Fruit fly (Drosophila melanogaster) whole organism, adult: Measurements from ENCODE around the gene CG46439.
"Not testable (repeated sequence)": the region's sequence is repeated elsewhere in the genome, so short reads cannot be mapped to it uniquely, and the experiment has no call there.

Experiments used
- CG11617 ChIP-seq: fragments of 200-800 bp; sonication (Bioruptor generic); optimal IDR thresholded peaks from 2 replicates; lab custom pipeline; 2017; ENCODE audit warnings: mild to moderate bottlenecking, missing biosample characterization, missing genetic modification reagents, missing genetic modification characterization
- CG12768 ChIP-seq: fragments of 200-800 bp; sonication (Bioruptor generic); optimal IDR thresholded peaks from 2 replicates; lab custom pipeline; 2017; ENCODE audit warnings: missing biosample characterization, missing genetic modification characterization, mild to moderate bottlenecking, moderate library complexity, missing genetic modification reagents
- CG14711 ChIP-seq: fragments of 200-800 bp; sonication (Bioruptor generic); optimal IDR thresholded peaks from 2 replicates; lab custom pipeline; 2018; ENCODE audit warnings: missing biosample characterization, mild to moderate bottlenecking, missing genetic modification characterization, moderate library complexity
- CG1620 ChIP-seq: fragments of 200-800 bp; sonication (Bioruptor generic); optimal IDR thresholded peaks from 2 replicates; lab custom pipeline; 2016; ENCODE audit warnings: missing biosample characterization, missing genetic modification characterization
- CG33017 ChIP-seq: fragments of 200-800 bp; sonication (Bioruptor generic); optimal IDR thresholded peaks from 2 replicates; lab custom pipeline; 2018; ENCODE audit warnings: missing biosample characterization, mild to moderate bottlenecking, missing genetic modification characterization, moderate library complexity
- CG5204 ChIP-seq: fragments of 200-800 bp; sonication (Bioruptor generic); optimal IDR thresholded peaks from 2 replicates; lab custom pipeline; 2016; ENCODE audit warnings: missing biosample characterization, missing genetic modification characterization
- CG7045 ChIP-seq: fragments of 200-800 bp; sonication (Bioruptor generic); optimal IDR thresholded peaks from 2 replicates; lab custom pipeline; 2017; ENCODE audit warnings: missing biosample characterization, mild to moderate bottlenecking, missing genetic modification characterization
- CG7101 ChIP-seq: fragments of 200-800 bp; sonication (Bioruptor generic); optimal IDR thresholded peaks from 2 replicates; lab custom pipeline; 2018; ENCODE audit warnings: missing biosample characterization, mild to moderate bottlenecking, missing genetic modification characterization, moderate library complexity
- Clk ChIP-seq: fragments of 200-800 bp; sonication (Bioruptor generic); optimal IDR thresholded peaks from 2 replicates; lab custom pipeline; 2017; ENCODE audit warnings: missing biosample characterization, missing genetic modification characterization
- Crg-1 ChIP-seq: fragments of 200-800 bp; sonication (Bioruptor generic); optimal IDR thresholded peaks from 2 replicates; lab custom pipeline; 2016; ENCODE audit warnings: missing biosample characterization, missing genetic modification characterization
- Hr96 ChIP-seq: fragments of 200-800 bp; sonication (Bioruptor generic); optimal IDR thresholded peaks from 2 replicates; lab custom pipeline; 2016; ENCODE audit warnings: missing biosample characterization, missing genetic modification characterization
- Mnt ChIP-seq: fragments of 200-800 bp; sonication (Bioruptor generic); optimal IDR thresholded peaks from 2 replicates; lab custom pipeline; 2016; ENCODE audit warnings: missing biosample characterization, mild to moderate bottlenecking, missing genetic modification characterization
- bab1 ChIP-seq: fragments of 200-800 bp; sonication (Bioruptor generic); optimal IDR thresholded peaks from 3 replicates; lab custom pipeline; 2019; ENCODE audit warnings: missing biosample characterization, mild to moderate bottlenecking, missing genetic modification characterization, moderate library complexity
- cic ChIP-seq: fragments of 200-800 bp; sonication (Bioruptor generic); optimal IDR thresholded peaks from 2 replicates; lab custom pipeline; 2017; ENCODE audit warnings: missing biosample characterization, mild to moderate bottlenecking, missing genetic modification characterization, moderate library complexity
- cnc ChIP-seq, 2 experiments: fragments of >200 bp; optimal IDR thresholded peaks; 2 replicates each; lab custom pipeline; 2017
- kay ChIP-seq: fragments of 200-800 bp; sonication (Bioruptor generic); peaks from one replicate; lab custom pipeline; 2016; ENCODE audit warnings: missing biosample characterization, missing genetic modification characterization, borderline replicate concordance
- ovo ChIP-seq: fragments of 200-800 bp; sonication (Bioruptor generic); optimal IDR thresholded peaks from 2 replicates; lab custom pipeline; 2016; ENCODE audit warnings: missing biosample characterization, missing genetic modification characterization
- pad ChIP-seq: fragments of 200-800 bp; sonication (Bioruptor generic); optimal IDR thresholded peaks from 3 replicates; lab custom pipeline; 2017; ENCODE audit warnings: missing biosample characterization, missing genetic modification characterization, mild to moderate bottlenecking, moderate library complexity, missing genetic modification reagents
- tj ChIP-seq: fragments of 200-800 bp; sonication (Bioruptor generic); optimal IDR thresholded peaks from 3 replicates; lab custom pipeline; 2017; ENCODE audit warnings: missing biosample characterization, mild to moderate bottlenecking, missing genetic modification characterization, moderate library complexity
- toe ChIP-seq: fragments of 200-800 bp; sonication (Bioruptor generic); optimal IDR thresholded peaks from 2 replicates; lab custom pipeline; 2016; ENCODE audit warnings: missing biosample characterization, missing genetic modification characterization

Gene CG46439

DNA sequence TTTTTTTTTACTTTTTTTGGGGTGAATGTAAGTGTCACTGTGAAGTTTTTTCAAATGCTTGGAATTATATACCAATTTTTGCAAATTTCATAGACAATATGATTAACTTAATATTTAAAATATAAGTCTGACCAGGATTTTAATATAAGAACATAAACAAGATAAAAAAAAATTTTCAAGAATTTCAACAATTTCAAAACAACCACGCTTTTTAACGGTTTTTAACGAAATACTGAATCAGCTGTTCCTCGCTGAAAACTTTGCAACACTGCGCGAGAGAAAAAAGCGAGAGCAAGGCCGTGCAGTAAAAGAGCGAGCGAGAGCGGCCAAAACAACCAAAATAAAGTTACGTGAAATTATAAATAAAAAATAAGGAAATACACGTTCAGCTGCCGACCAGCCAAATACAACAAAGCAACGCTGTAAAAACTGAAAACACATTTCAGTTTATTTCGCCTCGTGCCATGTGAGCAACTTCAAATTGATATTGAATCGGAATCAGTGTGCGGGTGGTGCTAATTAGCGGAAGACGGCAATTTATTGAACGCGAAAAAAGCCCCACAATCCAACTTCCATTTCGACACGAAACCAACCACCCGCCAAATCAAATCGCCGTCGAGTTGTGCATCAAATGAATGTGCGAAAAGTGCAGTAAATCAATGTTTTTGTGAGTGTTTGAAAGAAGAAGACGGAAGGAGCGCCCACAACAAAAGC, at the start of gene CG46439, which contains the start of the genes Iyd and CG33947:
CG46439 (minus strand) TSS at position 51 of the 714 bp plus-strand sequence.
Iyd (minus strand) TSS at position 51 of the 714 bp plus-strand sequence.
CG33947 (plus strand) TSS at position 302 of the 714 bp plus-strand sequence.
- TF ChIP-seq CG7045 (GFP tag; lab: Kevin White, UChicago) (no peak), cic (GFP tag; lab: Kevin White, UChicago) (peak; percentile 33), CG33017 (tag; lab: Kevin White, UChicago) (no peak), Mnt (GFP tag; lab: Kevin White, UChicago) (peak; percentile 53), CG14711 (tag; lab: Kevin White, UChicago) (no peak), CG7101 (peak; percentile 29), bab1 (GFP tag; lab: Kevin White, UChicago) (peak; percentile 64), CG1620 (GFP tag; lab: Kevin White, UChicago) (peak; percentile 8), Crg-1 (peak; percentile 54), tj (GFP tag; lab: Kevin White, UChicago) (peak; percentile 46), cnc (optimal IDR thresholded peaks at IDR 0.05; lab: Kevin White, UChicago) (no peak), CG12768 (peak; percentile 43)

DNA sequence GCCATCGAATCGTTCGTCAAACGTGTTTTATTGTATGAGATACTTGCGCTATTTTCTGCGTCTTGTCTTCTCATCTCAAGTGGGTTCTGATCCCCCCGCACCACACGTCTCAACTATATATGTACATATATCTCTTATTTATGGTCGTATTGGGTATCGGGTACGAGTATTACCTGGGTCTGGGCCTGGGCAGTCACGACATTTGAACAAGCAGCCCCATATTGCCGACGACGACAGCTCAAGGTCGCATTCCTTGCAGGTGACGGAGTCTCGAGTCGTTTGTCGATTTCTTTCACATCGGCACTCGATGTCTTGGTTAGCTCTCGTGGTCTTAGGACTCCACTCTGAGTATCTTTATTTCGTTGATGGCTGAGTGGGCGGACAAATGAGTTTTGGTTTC, 49.0 kb upstream of the CG46439 start:
- TF ChIP-seq toe (GFP tag; lab: Kevin White, UChicago) (no peak), cic (GFP tag; lab: Kevin White, UChicago) (no peak), CG14711 (tag; lab: Kevin White, UChicago) (no peak), CG33017 (tag; lab: Kevin White, UChicago) (no peak), bab1 (GFP tag; lab: Kevin White, UChicago) (no peak), CG7101 (no peak), Hr96 (GFP tag; lab: Kevin White, UChicago) (no peak)

- TF ChIP-seq bab1 (GFP tag; lab: Kevin White, UChicago), result no peak
- no peak for TF ChIP-seq CG7101
- TF ChIP-seq cic (GFP tag; lab: Kevin White, UChicago), result no peak
- TF ChIP-seq ovo (GFP tag; lab: Kevin White, UChicago), result no peak
- no peak for TF ChIP-seq CG33017 (tag; lab: Kevin White, UChicago)
- no peak for TF ChIP-seq cnc (optimal IDR thresholded peaks at IDR 0.05; lab: Kevin White, UChicago)
- no peak for TF ChIP-seq CG14711 (tag; lab: Kevin White, UChicago)
- TF ChIP-seq CG12768, result no peak
- no peak for TF ChIP-seq Mnt (GFP tag; lab: Kevin White, UChicago)
- no peak for TF ChIP-seq CG7045 (GFP tag; lab: Kevin White, UChicago)
- no peak for TF ChIP-seq Clk (GFP tag; lab: Kevin White, UChicago)
- TF ChIP-seq CG1620 (GFP tag; lab: Kevin White, UChicago), result no peak
- no peak for TF ChIP-seq CG5204 (GFP tag; lab: Kevin White, UChicago)
These were observed 42.8 kb upstream of the CG46439 start for dm6 chr3L:11138862-11139261.

DNA sequence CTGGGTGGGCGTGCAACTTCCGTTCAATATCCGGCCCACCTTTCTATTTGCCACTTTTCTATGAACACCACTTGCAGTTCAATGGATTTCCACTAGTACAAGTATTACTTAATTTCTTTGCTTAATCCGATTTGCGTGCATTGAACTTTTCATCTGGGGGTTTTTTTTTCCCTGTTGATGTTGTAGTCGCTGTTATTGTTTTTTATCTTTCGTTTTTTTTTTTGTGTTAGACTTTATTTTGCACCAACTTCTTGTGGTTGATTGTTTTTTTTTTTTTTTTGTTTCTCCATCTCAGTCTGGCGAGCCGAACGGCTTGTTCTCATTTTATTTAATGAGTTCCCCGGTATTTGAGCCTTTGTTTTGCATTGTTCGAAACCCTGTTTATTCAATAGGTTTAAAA, 40.3 kb upstream of the CG46439 start:
- TF ChIP-seq cic (GFP tag; lab: Kevin White, UChicago) (no peak), CG7101 (no peak), Hr96 (GFP tag; lab: Kevin White, UChicago) (no peak), cnc (optimal IDR thresholded peaks at IDR 0.05; lab: Kevin White, UChicago) (no peak)

DNA sequence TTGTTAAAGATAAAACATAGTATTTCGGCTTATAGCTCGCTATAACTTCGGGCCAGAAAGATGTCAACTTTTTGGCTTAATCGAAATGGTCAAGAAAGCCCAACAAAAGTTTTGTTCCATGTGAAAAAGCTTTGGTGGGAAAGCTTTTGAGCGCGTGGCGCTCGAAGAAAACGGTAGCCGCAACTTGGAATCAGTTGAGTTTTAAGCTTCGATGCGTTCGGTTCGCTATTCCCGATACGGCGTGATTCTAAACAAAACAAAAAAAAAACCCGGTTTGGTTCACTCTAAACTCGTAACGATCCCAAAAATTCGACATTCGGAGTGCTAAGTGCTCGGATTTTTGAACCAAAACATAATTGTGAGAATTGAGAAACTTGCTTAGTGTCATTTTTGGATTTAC, 39.8 kb upstream of the CG46439 start, which contains the start of gene IRSp53:
IRSp53 (plus strand) TSS at position 204 of the 400 bp plus-strand sequence.
- TF ChIP-seq CG14711 (tag; lab: Kevin White, UChicago) (no peak), Mnt (GFP tag; lab: Kevin White, UChicago) (peak; percentile 46), Hr96 (GFP tag; lab: Kevin White, UChicago) (no peak), CG11617 (GFP tag; lab: Kevin White, UChicago) (no peak), toe (GFP tag; lab: Kevin White, UChicago) (no peak), bab1 (GFP tag; lab: Kevin White, UChicago) (peak; percentile 69), kay (peak; percentile 66), Crg-1 (no peak), CG7101 (peak; percentile 4), CG7045 (GFP tag; lab: Kevin White, UChicago) (no peak)

- TF ChIP-seq toe, CG7045, CG1620 (GFP tag; lab: Kevin White, UChicago): not testable (repeated sequence)
These were observed 38.8 kb upstream of the CG46439 start, which contains the start of gene CG14143 for dm6 chr3L:11134886-11135285. Gene CG14143, plus strand, starts transcription at chr3L:11134987.

dm6 chr3L:11132055-11132454, 36.0 kb upstream of the CG46439 start, which contains the start of gene CG32074:
Gene CG32074, minus strand, starts transcription at chr3L:11132322.
- not testable (repeated sequence) for TF ChIP-seq CG5204 (GFP tag; lab: Kevin White, UChicago); pad; CG7045 (GFP tag; lab: Kevin White, UChicago)
